Fruit fly (Drosophila melanogaster): Measurements from ENCODE around the gene CG6885.

The CG6885 gene

DNA sequence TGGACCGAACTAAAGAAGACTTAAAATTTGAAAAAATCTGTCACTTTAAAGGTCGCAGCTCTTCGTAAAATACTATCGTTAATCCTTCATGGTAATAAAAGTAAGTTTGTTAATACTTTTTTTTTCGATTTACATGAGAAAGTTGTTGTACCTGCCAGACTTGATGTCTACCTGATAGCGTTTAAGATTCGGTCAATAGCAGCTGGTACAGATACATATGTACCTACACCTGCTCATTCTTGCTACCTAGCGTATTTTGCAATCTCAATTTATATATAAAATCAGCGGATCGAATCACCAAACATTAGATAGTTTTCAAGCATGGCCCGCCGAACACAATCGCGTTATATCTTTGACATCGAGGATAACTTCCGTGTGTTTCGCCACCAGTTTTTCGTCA, at the start of gene CG6885:
TSS of gene CG6885 (plus strand) at position 301 of the 400 bp plus-strand sequence.
- no peak for TF ChIP-seq CTCF (optimal IDR thresholded peaks at IDR 0.05)
- no peak for TF ChIP-seq CG8478 (optimal IDR thresholded peaks at IDR 0.05)

DNA sequence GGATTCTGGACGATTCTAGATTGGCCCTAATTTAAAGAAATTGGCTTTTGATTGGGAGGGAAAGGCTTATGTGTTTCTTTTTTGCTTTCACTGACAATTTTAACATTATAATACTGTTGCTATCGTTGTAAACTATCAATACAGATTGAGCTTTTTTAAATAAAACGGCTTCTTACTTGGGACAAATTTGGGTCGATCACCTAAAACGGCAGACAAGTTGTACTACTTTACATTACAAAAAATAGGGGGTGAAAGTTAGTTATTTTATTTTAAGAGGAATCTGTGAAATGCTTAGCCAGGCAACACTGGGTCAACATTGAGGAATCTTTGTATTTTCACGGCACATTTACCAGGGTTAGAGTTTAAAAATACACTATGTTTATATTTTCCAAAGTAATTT, 46.0 kb upstream of the CG6885 start, which contains the start of gene Dic4:
TSS of gene Dic4 (minus strand) at position 101 of the 400 bp plus-strand sequence.
- TF ChIP-seq CTCF (optimal IDR thresholded peaks at IDR 0.05): no peak
- no peak for TF ChIP-seq CG8478 (optimal IDR thresholded peaks at IDR 0.05)

DNA sequence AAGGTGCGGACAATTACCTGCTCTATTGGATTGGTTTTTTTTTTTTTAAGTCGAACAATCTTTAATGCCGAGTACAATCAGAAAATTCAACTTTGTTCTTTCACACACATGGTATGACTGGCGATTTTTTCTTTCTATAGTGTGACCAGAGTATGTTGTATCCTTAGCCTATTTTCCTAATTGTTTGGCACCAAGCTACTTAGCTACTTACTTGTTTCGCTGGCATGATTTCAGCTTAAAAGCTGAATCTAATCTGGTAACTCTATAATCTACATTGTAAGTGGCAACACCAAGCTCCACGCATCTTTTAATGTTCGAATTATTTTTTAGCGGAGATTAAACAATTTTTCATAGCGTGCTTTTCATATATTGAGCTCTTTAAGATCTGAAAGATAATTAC, 21.1 kb upstream of the CG6885 start, which contains the start of gene CG12477:
TSS of gene CG12477 (minus strand) at position 101 of the 400 bp plus-strand sequence.
- TF ChIP-seq CTCF (optimal IDR thresholded peaks at IDR 0.05): no peak
- TF ChIP-seq CG8478 (optimal IDR thresholded peaks at IDR 0.05): no peak

DNA sequence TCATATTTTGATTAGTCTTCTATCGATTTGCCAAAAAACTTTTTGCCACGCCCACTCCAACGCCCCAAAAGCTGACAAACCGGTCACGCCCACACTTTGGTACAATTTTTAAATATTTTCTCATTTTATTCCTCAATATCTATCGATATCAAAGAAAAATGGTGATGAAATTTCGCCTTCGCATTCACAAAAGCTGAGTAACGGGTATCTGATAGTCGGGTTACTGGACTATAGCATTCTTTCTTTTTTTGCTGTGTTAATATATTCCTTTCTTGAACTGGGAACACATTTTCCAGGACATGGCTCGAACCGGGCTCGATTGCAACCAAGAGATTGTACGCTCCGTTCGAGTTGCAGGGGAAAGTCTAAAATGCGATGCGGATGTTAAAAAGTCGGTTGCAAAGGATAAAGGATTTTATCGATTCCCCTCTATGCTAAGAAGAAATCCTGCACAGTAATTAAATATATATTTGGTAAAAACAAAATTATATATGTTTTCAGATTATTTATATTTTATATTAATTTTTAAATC, 1.3 kb upstream of the CG6885 start:
- TF ChIP-seq CTCF (optimal IDR thresholded peaks at IDR 0.05) (no peak), CG8478 (optimal IDR thresholded peaks at IDR 0.05) (no peak)

DNA sequence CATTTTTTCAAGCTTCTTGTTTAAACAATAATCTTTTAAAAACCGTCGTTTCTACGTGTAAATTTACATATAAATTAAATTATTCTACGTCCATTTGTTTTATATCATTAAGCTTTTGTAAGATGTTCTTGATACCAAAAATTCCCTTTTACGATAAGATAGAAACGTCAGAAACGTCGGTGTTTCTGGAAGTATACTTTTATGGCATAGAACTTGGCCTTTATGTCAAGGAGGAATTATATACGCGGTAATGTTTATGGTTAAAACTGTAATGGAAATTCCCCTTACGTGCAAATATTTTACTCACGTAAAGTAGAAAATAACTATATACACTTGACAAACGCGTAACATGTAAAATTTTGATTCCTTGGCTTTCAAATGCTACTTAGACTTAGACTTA, 609 bp upstream of the CG6885 start:
- TF ChIP-seq CTCF (optimal IDR thresholded peaks at IDR 0.05) (peak; percentile 50 to 61), CG8478 (optimal IDR thresholded peaks at IDR 0.05) (no peak)

DNA sequence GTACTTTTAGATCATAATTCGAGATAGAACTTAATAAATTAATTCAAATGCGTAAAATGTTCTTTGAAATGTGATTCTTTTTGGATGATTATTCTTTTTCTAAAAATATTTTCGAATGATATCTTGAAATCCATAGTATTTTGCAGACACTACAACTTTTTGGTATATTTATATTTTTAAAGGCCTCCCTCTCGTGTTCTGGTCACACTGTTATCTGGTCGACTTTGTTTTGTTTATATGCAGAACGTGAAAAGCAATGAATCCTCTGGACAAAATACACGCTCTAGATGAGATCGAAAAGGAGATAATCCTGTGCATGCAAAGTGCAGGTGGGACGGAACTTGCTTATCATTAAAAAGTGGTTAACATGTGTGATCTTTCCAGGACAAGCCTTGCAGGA, 1.4 kb downstream of the CG6885 start, which contains the start of gene MED11:
TSS of gene MED11 (plus strand) at position 210 of the 400 bp plus-strand sequence.
- TF ChIP-seq CTCF (optimal IDR thresholded peaks at IDR 0.05) (no peak), CG8478 (optimal IDR thresholded peaks at IDR 0.05) (no peak)

DNA sequence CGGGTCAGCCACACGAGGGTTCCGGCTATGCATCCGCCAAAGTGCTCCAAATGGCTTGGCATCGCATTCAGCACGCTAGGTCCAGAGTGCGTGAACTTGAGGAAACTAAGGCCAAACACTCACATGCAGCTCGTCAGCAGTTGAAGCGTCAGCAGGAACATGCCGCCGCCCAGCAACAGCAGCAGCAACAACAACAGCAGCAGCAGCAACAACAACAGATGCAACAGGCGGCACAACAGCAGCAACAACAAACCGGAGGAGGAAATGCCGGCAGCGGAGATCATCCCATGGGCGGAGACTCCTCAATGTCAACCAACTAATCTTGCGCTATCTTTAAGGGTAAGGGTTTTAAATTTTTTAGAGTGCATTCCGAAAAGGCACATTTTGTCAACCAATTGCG, 1.9 kb downstream of the CG6885 start:
- TF ChIP-seq CTCF (optimal IDR thresholded peaks at IDR 0.05): no peak
- no peak for TF ChIP-seq CG8478 (optimal IDR thresholded peaks at IDR 0.05)

DNA sequence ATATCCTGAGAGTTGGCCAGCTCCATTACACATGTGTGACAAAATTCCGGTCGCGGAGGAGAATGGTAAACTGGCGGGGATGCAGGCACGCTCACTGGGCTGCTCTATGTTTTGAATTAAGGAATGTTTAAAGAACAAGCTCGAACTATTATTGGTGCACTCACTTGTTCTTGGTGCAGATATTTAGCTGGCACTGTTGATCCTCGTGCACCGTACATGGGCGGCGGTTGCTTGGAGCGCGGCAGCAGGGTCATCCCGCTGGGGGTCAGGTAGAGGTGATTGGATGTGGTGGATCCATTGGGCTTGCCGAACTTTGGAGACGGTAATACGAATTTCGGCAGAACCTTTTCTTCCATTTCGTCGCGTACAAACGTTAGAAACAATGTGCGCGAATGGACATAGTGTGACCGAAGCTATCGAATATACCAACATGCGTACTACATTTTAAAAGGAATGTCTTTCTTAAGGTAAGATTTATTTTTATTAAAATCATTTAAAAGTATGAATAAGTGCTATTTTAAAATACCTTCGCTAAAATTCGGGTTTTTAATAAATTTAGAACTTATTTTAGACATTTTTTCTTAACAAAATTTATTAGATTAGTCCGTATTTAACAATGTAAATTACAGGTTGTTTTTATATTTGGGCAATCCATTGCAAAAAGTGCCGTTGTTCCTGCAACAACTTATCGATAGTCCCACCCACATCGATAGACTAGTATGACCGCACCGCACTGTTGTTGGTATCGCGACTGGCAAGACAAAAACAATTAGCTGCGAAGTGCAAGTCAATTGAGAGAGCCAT, 3.9 kb downstream of the CG6885 start, which contains the start of the genes Nufip and Atg3:
TSS of gene Nufip (minus strand) at position 415 of the 804 bp plus-strand sequence.
TSS of gene Atg3 (plus strand) at position 735 of the 804 bp plus-strand sequence.
- TF ChIP-seq CG8478 (optimal IDR thresholded peaks at IDR 0.05) (no peak), CTCF (optimal IDR thresholded peaks at IDR 0.05) (no peak)

DNA sequence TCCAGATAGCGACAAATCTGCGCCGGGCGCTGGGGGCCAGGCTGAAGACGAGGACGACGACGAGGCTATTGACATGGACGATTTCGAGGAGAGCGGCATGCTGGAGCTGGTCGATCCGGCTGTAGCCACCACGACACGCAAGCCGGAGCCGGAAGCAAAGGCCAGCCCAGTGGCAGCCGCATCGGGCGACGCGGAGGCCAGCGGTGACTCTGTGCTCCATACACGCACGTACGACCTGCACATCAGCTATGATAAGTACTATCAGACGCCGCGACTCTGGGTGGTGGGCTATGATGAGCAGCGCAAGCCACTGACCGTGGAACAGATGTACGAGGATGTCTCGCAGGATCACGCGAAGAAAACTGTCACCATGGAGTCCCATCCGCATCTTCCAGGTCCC, 5.5 kb downstream of the CG6885 start:
- TF ChIP-seq CTCF (optimal IDR thresholded peaks at IDR 0.05) (no peak), CG8478 (optimal IDR thresholded peaks at IDR 0.05) (no peak)

DNA sequence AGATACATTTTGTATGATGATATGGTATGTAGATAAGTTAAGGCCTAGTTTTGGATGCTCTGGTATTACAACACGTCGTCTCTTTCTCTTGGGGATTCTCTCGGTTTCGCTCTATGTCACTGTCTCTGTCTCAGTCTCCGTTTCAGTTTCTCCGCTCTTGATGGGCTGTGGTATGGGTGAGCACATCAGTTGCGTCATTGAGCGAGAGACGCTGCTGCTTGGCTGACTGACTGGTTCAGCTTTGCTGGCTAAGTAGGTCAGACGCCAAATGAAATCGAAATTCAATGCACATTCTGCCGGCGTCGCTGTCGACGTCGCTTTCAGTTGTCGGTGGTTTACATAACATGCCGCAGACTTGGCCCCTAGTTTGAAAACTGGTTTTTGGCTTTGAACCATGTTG, 9.5 kb downstream of the CG6885 start:
- TF ChIP-seq CG8478 (optimal IDR thresholded peaks at IDR 0.05): no peak
- TF ChIP-seq CTCF (optimal IDR thresholded peaks at IDR 0.05): no peak

DNA sequence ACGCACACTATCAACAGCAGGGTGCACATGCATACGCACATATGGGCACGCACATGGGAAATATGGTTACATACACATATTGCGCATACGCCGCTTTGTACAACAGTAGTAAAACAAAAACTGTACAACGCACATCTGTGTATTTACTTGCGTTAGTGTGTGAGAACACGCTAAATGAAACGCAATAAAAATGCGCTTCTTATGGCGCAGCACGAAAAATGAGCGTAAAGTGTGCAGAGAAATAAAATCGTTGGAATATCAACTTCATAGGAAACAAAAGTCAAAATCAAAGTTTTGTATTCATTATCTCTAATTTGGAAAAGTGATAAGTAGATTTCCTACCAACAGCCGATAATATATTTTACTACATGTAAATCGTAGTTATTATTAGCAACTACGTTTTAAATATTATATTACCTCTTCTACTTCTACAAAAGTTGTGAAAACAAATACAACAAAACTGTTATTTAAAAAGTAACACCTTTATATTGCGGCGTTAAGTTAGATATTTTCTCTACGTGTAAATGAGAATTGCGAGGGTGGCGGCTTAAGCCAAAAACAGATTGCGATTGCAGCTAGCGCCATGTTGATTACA, 12.1 kb downstream of the CG6885 start:
- TF ChIP-seq CTCF (optimal IDR thresholded peaks at IDR 0.05) (no peak), CG8478 (optimal IDR thresholded peaks at IDR 0.05) (no peak)

DNA sequence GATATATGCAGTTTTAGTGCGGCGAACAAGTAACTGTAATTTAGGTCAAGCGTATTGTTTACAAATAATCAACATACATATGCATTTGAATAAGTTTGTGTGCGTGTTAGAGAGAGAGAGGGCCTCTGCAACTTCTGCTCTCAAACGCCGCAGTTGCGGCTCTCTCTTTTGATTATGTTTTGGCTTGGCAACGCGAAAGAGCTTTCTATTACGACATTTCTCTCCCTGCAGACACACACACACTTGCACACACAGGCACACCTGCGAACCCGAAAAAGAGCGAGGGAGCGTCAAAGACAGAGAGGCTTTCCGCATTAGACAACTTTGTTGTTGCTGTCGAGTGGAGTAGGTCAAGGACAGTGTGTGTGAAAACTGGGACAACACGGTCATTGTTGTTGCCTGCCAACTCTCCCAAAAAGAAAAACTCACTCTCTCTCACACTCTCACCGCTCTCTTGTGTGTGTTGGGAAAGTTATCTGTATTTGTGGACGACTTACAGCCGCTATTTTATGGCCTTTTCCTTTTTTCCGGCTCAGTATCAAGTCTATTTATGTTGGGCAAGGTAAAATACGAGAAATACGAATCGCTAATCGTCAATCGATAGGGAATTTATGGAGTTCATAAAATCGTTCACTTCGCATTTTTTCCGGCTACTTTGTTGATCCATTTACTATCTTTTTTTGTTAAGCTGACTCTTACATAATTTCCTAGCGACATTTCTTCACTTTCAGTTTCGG, 13.0 kb downstream of the CG6885 start:
- TF ChIP-seq CG8478 (optimal IDR thresholded peaks at IDR 0.05) (no peak), CTCF (optimal IDR thresholded peaks at IDR 0.05) (no peak)

DNA sequence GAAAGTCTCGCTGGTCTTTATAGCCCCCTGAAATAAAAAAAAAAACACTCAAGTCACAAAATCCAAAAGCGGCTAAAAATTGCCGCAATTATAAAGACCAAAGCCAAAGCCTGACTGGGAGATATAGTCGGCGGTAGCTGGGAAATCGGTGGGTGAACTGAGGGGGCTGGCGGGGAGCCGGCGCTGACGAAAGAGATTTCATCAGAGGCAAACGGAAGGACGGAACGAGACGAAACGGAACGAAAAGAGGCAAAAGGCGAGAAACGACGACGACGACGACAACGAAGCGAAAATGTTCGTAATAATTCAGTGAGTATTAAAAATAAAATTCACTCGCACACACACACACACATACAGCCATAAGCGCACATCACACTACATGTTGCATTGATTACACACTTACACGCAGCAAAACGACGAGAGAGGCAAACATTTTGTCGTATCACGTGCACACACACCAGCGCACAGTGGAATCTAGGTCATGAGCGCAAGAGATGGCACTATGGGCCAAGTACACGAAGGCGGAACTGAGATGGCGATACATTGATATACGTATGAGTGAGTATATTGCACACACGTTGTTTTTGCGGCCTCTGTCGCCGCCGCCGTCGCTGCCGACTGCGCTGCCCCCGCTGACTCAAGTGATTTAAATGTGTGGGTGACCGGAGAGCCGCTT, 14.7 kb downstream of the CG6885 start:
- TF ChIP-seq CTCF (optimal IDR thresholded peaks at IDR 0.05): no peak
- TF ChIP-seq CG8478 (optimal IDR thresholded peaks at IDR 0.05): no peak

DNA sequence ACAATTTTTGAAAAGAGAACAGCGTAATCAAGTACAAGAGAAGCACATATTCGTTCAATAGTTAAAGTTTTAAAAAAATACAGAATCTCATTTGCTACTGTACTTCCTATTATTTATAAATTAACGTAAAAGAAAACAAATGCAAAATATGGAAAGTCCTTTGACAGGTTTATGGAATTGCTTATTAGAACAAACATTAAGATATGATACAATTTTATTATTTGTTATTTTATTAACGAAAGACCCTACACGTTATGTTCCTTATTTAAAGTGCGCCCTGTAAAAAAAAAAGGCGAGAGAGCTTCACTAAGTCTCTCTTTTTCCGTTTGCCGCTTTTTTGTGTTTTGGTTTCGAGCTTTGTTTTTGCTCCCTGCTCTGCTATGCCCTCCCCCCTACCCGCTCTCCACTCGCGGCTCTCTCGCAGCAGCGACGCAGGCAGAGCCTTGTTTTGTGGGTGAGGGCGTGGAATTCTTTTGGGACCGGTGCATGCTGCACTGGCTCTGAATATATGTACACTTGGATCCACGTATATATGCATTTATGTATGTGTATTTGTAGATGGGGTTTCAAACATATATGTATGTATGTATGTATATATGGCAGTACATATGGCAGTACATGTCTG, 16.2 kb downstream of the CG6885 start:
- TF ChIP-seq CTCF (optimal IDR thresholded peaks at IDR 0.05): no peak
- TF ChIP-seq CG8478 (optimal IDR thresholded peaks at IDR 0.05): no peak
